Worm (Caenorhabditis elegans) whole organism, early embryonic: Measurements from ENCODE around the gene dlc-5.

ENCODE experiments used
- B0310.2 ChIP-seq: sonication (generic microtip); optimal IDR thresholded peaks from 2 replicates; lab custom pipeline; 2016; ENCODE audit warnings: mild to moderate bottlenecking, missing genetic modification characterization, missing compliant biosample characterization
- F13C5.2 ChIP-seq: sonication (generic microtip); optimal IDR thresholded peaks from 2 replicates; lab custom pipeline; 2017; ENCODE audit warnings: mild to moderate bottlenecking, missing genetic modification characterization, inconsistent platforms, missing compliant biosample characterization
- aly-1 ChIP-seq: sonication (generic microtip); optimal IDR thresholded peaks from 2 replicates; lab custom pipeline; 2016; ENCODE audit warnings: missing genetic modification characterization, missing compliant biosample characterization
- ama-1 ChIP-seq: fragments of 150-350 bp; optimal IDR thresholded peaks from 2 replicates; lab custom pipeline; 2014
- ceh-13 ChIP-seq: fragments of 200-800 bp; sonication (Bioruptor generic); optimal IDR thresholded peaks from 2 replicates; lab custom pipeline; 2018; ENCODE audit warnings: mild to moderate bottlenecking, missing genetic modification characterization, missing compliant biosample characterization
- ceh-36 ChIP-seq: sonication (generic microtip); optimal IDR thresholded peaks from 2 replicates; lab custom pipeline; 2016; ENCODE audit warnings: missing genetic modification characterization, inconsistent platforms, missing compliant biosample characterization
- ets-7 ChIP-seq: sonication (generic microtip); optimal IDR thresholded peaks from 2 replicates; lab custom pipeline; 2016; ENCODE audit warnings: missing genotype, missing genetic modification characterization, missing compliant biosample characterization
- flt-1 ChIP-seq: fragments of 200-800 bp; sonication (Bioruptor generic); IDR thresholded peaks from 2 replicates; pipeline ENCODE4 v1.3.6; 2022; ENCODE audit warnings: missing genetic modification characterization, missing compliant biosample characterization
- hmbx-1 ChIP-seq: sonication (generic microtip); optimal IDR thresholded peaks from 2 replicates; lab custom pipeline; 2016; ENCODE audit warnings: mild to moderate bottlenecking, missing genetic modification characterization, missing compliant biosample characterization
- hmg-4 ChIP-seq: fragments of 200-800 bp; sonication (Bioruptor generic); optimal IDR thresholded peaks from 2 replicates; lab custom pipeline; 2018; ENCODE audit warnings: mild to moderate bottlenecking, missing genetic modification characterization, missing compliant biosample characterization
- hnd-1 ChIP-seq: sonication (generic microtip); optimal IDR thresholded peaks from 2 replicates; lab custom pipeline; 2016; ENCODE audit warnings: missing genetic modification characterization, missing compliant biosample characterization
- pes-1 ChIP-seq: fragments of 200-800 bp; sonication (Bioruptor generic); IDR thresholded peaks from 2 replicates; pipeline ENCODE4 v1.3.6; 2022; ENCODE audit warnings: missing genetic modification reagents, missing genetic modification characterization, missing compliant biosample characterization
- scrt-1 ChIP-seq: fragments of 200-800 bp; sonication (Bioruptor generic); IDR thresholded peaks from 2 replicates; pipeline ENCODE4 v1.3.6; 2022; ENCODE audit warnings: missing genetic modification characterization, missing compliant biosample characterization
- sea-1 ChIP-seq: fragments of 200-800 bp; sonication (Bioruptor generic); conservative IDR thresholded peaks from 2 replicates; pipeline ENCODE4 v1.3.6; 2022; ENCODE audit warnings: missing genetic modification characterization, missing compliant biosample characterization
- tbx-11 ChIP-seq: fragments of 200-800 bp; sonication (Bioruptor generic); IDR thresholded peaks from 2 replicates; pipeline ENCODE4 v1.3.6; 2022; ENCODE audit warnings: missing genetic modification characterization, missing compliant biosample characterization
- tbx-37 ChIP-seq: fragments of 200-800 bp; sonication (Bioruptor generic); conservative IDR thresholded peaks from 2 replicates; pipeline ENCODE4 v1.3.6; 2022; ENCODE audit warnings: missing genetic modification reagents, missing genetic modification characterization, missing compliant biosample characterization
- tra-4 ChIP-seq: sonication (generic microtip); optimal IDR thresholded peaks from 2 replicates; lab custom pipeline; 2017; ENCODE audit warnings: missing genetic modification characterization, missing compliant biosample characterization

Gene dlc-5

ce11 chrIV:6443018-6443417, 5.0 kb downstream of the dlc-5 start:
- TF ChIP-seq pes-1 (GFP tag; lab: Robert Waterston, UW) (no peak), tbx-37 (no peak), F13C5.2 (tag; lab: Kevin White, UChicago) (no peak), hmg-4 (no peak), ceh-36 (no peak), hnd-1 (no peak), B0310.2 (tag; lab: Kevin White, UChicago) (no peak), ceh-13 (no peak), tbx-11 (GFP tag; lab: Robert Waterston, UW) (no peak)

- TF ChIP-seq ama-1 (lab: Kevin White, UChicago) (no peak), tbx-11 (GFP tag; lab: Robert Waterston, UW) (no peak), sea-1 (GFP tag; lab: Robert Waterston, UW) (no peak), flt-1 (GFP tag; lab: Robert Waterston, UW) (no peak), B0310.2 (tag; lab: Kevin White, UChicago) (no peak), hmg-4 (no peak), pes-1 (GFP tag; lab: Robert Waterston, UW) (no peak), scrt-1 (GFP tag; lab: Robert Waterston, UW) (no peak), tra-4 (no peak), ceh-13 (no peak), F13C5.2 (tag; lab: Kevin White, UChicago) (no peak), tbx-37 (no peak), ceh-36 (no peak), ets-7 (tag; lab: Kevin White, UChicago) (no peak), hnd-1 (no peak), hmbx-1 (tag; lab: Kevin White, UChicago) (no peak)
These were observed 19.5 kb downstream of the dlc-5 start, which contains the start of gene lgc-10 for ce11 chrIV:6457472-6457871. Gene lgc-10, minus strand, starts transcription at chrIV:6457572.

ce11 chrIV:6460596-6460995, 22.6 kb downstream of the dlc-5 start:
- TF ChIP-seq aly-1 (tag; lab: Kevin White, UChicago) (no peak), hnd-1 (no peak), ets-7 (tag; lab: Kevin White, UChicago) (no peak), sea-1 (GFP tag; lab: Robert Waterston, UW) (no peak), ama-1 (lab: Kevin White, UChicago) (no peak), scrt-1 (GFP tag; lab: Robert Waterston, UW) (no peak), ceh-36 (no peak), B0310.2 (tag; lab: Kevin White, UChicago) (no peak), tbx-37 (no peak), pes-1 (GFP tag; lab: Robert Waterston, UW) (no peak), F13C5.2 (tag; lab: Kevin White, UChicago) (no peak), tra-4 (no peak), flt-1 (GFP tag; lab: Robert Waterston, UW) (no peak), tbx-11 (GFP tag; lab: Robert Waterston, UW) (no peak), hmg-4 (no peak), hmbx-1 (tag; lab: Kevin White, UChicago) (no peak), ceh-13 (no peak)

- no peak for TF ChIP-seq tbx-11 (GFP tag; lab: Robert Waterston, UW)
- TF ChIP-seq ama-1 (lab: Kevin White, UChicago) = no peak
- TF ChIP-seq hnd-1 = no peak
- TF ChIP-seq aly-1 (tag; lab: Kevin White, UChicago) = no peak
- TF ChIP-seq hmg-4 = no peak
- no peak for TF ChIP-seq ceh-36
- no peak for TF ChIP-seq ets-7 (tag; lab: Kevin White, UChicago)
- no peak for TF ChIP-seq B0310.2 (tag; lab: Kevin White, UChicago)
- TF ChIP-seq tbx-37 = no peak
- no peak for TF ChIP-seq F13C5.2 (tag; lab: Kevin White, UChicago)
- TF ChIP-seq sea-1 (GFP tag; lab: Robert Waterston, UW) = no peak
These were observed 26.0 kb downstream of the dlc-5 start, which contains the start of gene acr-25 for ce11 chrIV:6464005-6464404. Gene acr-25, plus strand, starts transcription at chrIV:6464305.

DNA sequence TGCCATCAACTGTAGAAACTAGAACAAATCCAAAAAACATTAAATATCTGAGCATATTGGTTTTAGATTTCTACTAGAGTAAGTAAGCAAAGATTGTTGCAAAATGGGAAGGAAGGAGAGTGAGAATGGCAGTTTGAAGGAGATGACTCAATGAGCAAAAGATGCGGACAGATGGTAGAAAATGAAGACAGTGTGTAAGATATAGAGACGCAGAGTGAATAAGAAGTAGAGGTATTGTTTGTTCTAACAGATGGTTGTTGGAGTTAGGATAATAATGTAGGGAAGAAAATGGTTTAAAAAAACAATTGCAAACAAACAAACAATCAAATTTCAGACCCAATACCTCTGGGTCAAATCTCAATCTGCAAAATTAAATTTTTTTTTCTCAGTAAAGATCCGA, 33.2 kb downstream of the dlc-5 start, which contains the start of gene tmed-13:
Gene tmed-13, minus strand, starts transcription at position 169 of the 400 bp plus-strand sequence.
- no peak for TF ChIP-seq pes-1 (GFP tag; lab: Robert Waterston, UW)
- no peak for TF ChIP-seq scrt-1 (GFP tag; lab: Robert Waterston, UW)
- TF ChIP-seq tbx-37 = no peak
- TF ChIP-seq ceh-13 = no peak
- TF ChIP-seq tbx-11 (GFP tag; lab: Robert Waterston, UW) = no peak
- TF ChIP-seq aly-1 (tag; lab: Kevin White, UChicago) = no peak
- no peak for TF ChIP-seq hmbx-1 (tag; lab: Kevin White, UChicago)
- no peak for TF ChIP-seq ceh-36
- no peak for TF ChIP-seq F13C5.2 (tag; lab: Kevin White, UChicago)
- no peak for TF ChIP-seq ets-7 (tag; lab: Kevin White, UChicago)
- TF ChIP-seq flt-1 (GFP tag; lab: Robert Waterston, UW) = no peak
- no peak for TF ChIP-seq tra-4
- TF ChIP-seq hmg-4 = no peak
- no peak for TF ChIP-seq B0310.2 (tag; lab: Kevin White, UChicago)
- no peak for TF ChIP-seq sea-1 (GFP tag; lab: Robert Waterston, UW)

- no peak for TF ChIP-seq ama-1 (lab: Kevin White, UChicago)
- no peak for TF ChIP-seq hmg-4
- no peak for TF ChIP-seq aly-1 (tag; lab: Kevin White, UChicago)
- no peak for TF ChIP-seq B0310.2 (tag; lab: Kevin White, UChicago)
- TF ChIP-seq tbx-11 (GFP tag; lab: Robert Waterston, UW) = no peak
- no peak for TF ChIP-seq flt-1 (GFP tag; lab: Robert Waterston, UW)
- TF ChIP-seq tra-4 = no peak
- TF ChIP-seq ets-7 (tag; lab: Kevin White, UChicago) = no peak
- TF ChIP-seq ceh-13 = no peak
These were observed 35.1 kb downstream of the dlc-5 start, which contains the start of gene Y73B6BL.27 for ce11 chrIV:6473140-6473539. Gene Y73B6BL.27, minus strand, starts transcription at chrIV:6473240.

DNA sequence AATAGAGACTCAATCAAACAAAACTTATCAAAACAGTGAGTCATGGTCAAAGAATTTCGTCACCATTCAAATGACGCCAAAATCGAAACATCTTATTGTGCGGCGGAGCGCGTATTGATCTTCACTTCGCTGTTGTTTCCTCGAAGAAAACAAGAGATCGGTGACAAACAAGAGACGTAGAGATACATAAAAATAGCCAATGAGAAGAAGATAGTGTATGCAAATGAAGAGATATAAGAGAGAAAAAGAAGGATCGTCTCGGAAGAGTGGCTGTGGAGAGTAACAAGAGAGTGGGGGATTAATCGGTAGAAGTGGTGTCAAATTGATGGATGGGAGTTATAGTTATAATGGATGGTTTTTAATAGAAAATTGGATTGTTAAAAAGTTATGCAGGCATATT, 36.7 kb downstream of the dlc-5 start:
- TF ChIP-seq F13C5.2 (tag; lab: Kevin White, UChicago) (peak; percentile 14), aly-1 (tag; lab: Kevin White, UChicago) (no peak)

DNA sequence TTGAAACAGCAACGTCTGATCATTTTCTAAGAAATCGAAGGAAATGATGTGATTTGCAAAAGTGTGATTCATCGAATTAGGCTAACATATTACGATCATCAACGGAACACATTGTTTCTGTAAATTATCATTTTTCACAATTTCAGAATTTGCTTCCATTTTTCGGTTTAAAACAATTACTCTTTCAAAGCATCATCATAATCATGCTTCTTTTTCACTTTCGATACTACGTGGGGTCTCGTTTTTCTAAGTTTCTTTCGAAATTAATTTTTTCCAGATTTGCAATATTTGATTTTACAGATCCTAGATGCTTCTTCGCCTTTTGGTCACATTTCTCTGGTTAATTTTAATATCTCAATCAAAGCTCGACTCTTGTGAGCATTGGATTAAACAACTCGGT, 42.2 kb downstream of the dlc-5 start, which contains the start of gene tyr-6:
Gene tyr-6, plus strand, starts transcription at position 301 of the 400 bp plus-strand sequence.
- TF ChIP-seq ama-1 (lab: Kevin White, UChicago) (no peak), ets-7 (tag; lab: Kevin White, UChicago) (no peak), pes-1 (GFP tag; lab: Robert Waterston, UW) (no peak), F13C5.2 (tag; lab: Kevin White, UChicago) (no peak), hmg-4 (no peak), ceh-36 (no peak), hnd-1 (no peak), ceh-13 (no peak)
